Worm (Caenorhabditis elegans): Measurements from ENCODE around the gene Y46E12BL.2.

Y46E12BL.2 gene

DNA sequence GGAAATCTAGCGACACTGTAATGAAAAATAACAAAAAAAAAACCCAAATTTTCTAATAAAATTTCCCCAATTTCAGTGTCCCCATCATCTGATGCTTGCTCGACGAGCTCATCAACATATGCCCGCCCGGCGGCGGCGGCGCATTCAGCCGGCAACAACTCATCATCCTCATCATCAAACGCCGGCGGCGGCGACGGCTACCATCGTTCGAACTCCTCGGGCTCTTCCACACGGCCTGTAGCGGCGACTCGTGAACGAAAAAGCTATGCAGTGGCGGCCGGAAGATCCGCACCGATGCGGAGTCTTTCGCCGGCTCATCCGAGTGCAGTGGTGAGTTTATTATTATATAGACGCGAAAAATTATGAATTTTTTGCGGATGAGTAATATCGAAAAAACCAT, 12.6 kb upstream of the Y46E12BL.2 start:
- TF ChIP-seq sox-4 (tag; optimal IDR thresholded peaks at IDR 0.05) (no peak), ceh-19 (GFP tag; optimal IDR thresholded peaks at IDR 0.05) (no peak), hlh-13 (GFP tag; optimal IDR thresholded peaks at IDR 0.05) (no peak)

DNA sequence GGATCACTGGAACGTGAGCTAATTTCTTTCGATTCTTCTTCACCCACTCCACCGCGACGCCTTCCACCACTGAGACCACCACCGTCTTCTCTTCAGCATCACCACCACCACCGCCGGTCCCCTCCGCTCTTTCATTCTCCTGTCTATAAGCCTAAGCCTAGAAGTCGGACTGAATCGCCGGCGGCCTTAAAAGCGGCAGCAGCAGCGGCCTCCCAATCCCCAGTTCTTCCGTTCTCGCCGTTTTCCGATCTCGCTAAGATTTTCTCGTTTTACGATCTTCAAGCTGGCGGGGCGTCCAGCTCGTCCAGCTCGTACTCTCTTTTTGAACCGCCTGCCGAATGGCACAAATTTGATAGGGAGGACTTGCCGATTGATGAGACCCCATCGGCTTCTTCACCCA, 6.6 kb upstream of the Y46E12BL.2 start:
- TF ChIP-seq hlh-6 (tag; optimal IDR thresholded peaks at IDR 0.05), result peak; percentile 1
- TF ChIP-seq pax-1 (tag; optimal IDR thresholded peaks at IDR 0.05), result no peak
- TF ChIP-seq ceh-34 (tag; optimal IDR thresholded peaks at IDR 0.05), result no peak
- TF ChIP-seq ref-2 (tag; optimal IDR thresholded peaks at IDR 0.05), result no peak
- TF ChIP-seq sox-4 (tag; optimal IDR thresholded peaks at IDR 0.05), result no peak
- TF ChIP-seq dve-1 (tag; optimal IDR thresholded peaks at IDR 0.05), result no peak

DNA sequence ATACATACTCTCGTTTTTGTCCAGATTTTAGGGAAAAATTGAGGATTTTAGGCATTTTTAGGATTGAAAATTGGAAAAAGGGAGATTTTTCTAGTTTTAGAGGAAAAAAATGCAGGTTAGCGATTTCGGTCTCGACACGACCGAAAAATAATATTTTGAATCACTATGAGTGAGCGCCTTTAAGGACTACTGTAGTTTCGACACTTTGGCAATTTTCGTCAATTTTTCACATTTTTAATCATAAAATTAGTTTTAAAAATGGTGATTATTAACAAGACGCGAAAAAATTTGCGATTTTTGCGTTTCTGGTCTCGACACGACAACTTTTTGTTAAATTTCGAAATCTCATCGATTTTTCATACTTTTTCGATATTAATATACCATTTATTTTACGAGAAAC, 5.9 kb upstream of the Y46E12BL.2 start:
- no peak for TF ChIP-seq F13H6.1 (tag; optimal IDR thresholded peaks at IDR 0.05)
- no peak for TF ChIP-seq ceh-14 (tag; optimal IDR thresholded peaks at IDR 0.05)

DNA sequence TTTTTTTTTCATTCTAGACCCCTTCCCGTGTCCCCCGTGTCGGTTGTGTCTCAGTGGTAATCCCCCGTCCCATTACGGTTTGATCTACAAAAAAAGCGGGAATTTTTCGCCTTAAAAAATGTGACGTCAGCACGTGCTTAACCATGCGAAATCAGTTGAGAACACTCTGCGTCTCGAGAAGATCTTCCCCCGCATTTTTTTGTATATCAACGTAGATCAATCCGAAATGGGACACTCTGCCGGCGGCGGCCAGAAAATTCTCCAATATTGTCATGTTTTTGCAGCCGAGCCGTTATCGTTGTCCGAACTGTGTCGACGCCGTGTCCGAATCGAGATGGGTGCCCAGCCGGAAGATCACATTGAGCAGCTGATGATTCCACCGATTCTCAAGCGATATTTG, 4.7 kb upstream of the Y46E12BL.2 start:
- TF ChIP-seq ahr-1 (tag; optimal IDR thresholded peaks at IDR 0.05) (no peak), hlh-13 (GFP tag; optimal IDR thresholded peaks at IDR 0.05) (no peak), T23F11.4 (GFP tag; optimal IDR thresholded peaks at IDR 0.05) (no peak), ztf-16 (tag; optimal IDR thresholded peaks at IDR 0.05) (no peak), Y22D7AL.16 (tag; optimal IDR thresholded peaks at IDR 0.05) (no peak), K02D7.2 (tag; optimal IDR thresholded peaks at IDR 0.05) (no peak), ceh-9 (tag; optimal IDR thresholded peaks at IDR 0.05) (no peak)

DNA sequence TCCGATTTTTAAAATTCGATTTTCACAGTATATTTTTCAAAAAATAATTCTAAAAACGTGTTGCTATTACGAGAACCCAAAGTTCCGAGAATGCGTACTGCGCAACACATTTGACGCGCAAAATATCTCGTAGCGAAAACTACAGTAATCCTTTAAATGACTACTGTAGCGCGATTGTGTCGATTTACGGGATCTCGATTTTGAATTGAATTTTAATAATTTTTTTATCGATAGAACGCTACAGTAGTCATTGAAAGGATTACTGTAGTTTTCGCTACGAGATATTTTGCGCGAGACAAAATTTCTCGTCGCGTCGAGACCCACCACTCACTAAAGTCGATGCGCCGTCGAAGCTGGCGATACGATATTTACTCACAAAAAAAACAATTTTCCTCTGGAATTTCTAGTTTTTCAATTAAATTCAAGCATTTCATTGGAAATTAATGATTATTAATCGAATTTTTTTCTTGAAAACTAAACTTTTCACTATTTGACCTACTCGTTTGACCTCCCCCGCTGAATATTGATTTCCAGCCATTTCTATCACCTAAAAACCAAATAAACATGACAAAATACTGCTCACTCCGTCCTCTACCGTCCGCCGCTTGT, 2.9 kb upstream of the Y46E12BL.2 start, which contains the start of gene spsb-2:
Gene spsb-2, plus strand, starts transcription at position 559 of the 609 bp plus-strand sequence.
- no peak for TF ChIP-seq eyg-1 (tag; optimal IDR thresholded peaks at IDR 0.05)
- no peak for TF ChIP-seq pqm-1 (tag; optimal IDR thresholded peaks at IDR 0.05)
- no peak for TF ChIP-seq ets-4 (tag; optimal IDR thresholded peaks at IDR 0.05)
- no peak for TF ChIP-seq lim-6 (tag; optimal IDR thresholded peaks at IDR 0.05)

DNA sequence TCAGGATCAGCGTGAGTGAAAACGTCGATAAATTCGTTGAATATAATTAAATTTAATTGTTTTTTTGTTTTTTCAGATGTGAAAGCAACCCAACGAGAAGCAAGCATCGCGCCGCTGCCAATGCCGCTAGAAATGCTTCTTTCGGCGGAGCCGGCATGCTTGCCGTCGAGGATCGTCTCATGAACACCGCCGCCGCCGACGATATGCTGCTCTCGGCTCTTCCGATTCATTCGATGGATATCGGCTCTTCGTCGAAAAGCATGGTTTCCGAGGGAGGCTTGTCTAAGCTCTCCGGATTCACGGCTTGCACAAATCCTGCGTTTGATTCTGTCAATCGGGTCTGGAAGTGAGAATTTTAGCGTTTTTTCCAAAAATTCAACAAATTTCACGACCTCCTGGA, 472 bp downstream of the Y46E12BL.2 start:
- no peak for TF ChIP-seq Y22D7AL.16 (tag; optimal IDR thresholded peaks at IDR 0.05)
- no peak for TF ChIP-seq lin-11 (tag; optimal IDR thresholded peaks at IDR 0.05)

DNA sequence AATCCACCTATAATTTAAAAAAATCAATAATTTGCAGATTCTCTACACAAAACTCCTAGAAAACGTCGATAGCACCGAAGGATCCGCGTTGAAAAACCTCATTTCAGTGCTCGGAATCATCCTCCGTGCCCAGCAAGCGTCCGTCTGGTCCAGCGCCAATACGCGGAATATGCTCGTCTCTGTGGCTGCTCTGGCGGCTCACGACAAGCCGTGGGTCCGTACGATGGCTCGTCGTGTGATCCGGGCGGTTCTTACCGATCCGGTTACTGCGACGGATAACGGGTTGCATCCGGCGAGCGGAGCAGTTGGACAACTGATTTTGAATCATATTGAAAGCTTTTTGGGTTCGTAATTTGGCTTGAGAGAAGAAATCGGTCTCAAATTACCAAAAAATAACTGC, 2.9 kb downstream of the Y46E12BL.2 start:
- TF ChIP-seq hlh-6 (tag; optimal IDR thresholded peaks at IDR 0.05) (no peak), C38D4.7 (GFP tag; optimal IDR thresholded peaks at IDR 0.05) (no peak), ceh-34 (tag; optimal IDR thresholded peaks at IDR 0.05) (no peak), gmeb-2 (tag; optimal IDR thresholded peaks at IDR 0.05) (no peak), K09A11.1 (tag; optimal IDR thresholded peaks at IDR 0.05; ENCODE audit: insufficient read depth) (no peak), pax-1 (tag; optimal IDR thresholded peaks at IDR 0.05) (no peak), pat-9 (tag; optimal IDR thresholded peaks at IDR 0.05) (no peak), T23F11.4 (GFP tag; optimal IDR thresholded peaks at IDR 0.05) (no peak), ceh-31 (tag; optimal IDR thresholded peaks at IDR 0.05) (no peak), ref-2 (tag; optimal IDR thresholded peaks at IDR 0.05) (no peak), dmd-4 (tag; optimal IDR thresholded peaks at IDR 0.05; ENCODE audit: borderline replicate concordance) (no peak), npax-4 (tag; optimal IDR thresholded peaks at IDR 0.05) (no peak), unc-3 (GFP tag; conservative IDR thresholded peaks at IDR 0.05) (no peak), unc-3 (tag; optimal IDR thresholded peaks at IDR 0.05) (no peak), hlh-30 (tag; optimal IDR thresholded peaks at IDR 0.05; ENCODE audit: insufficient read depth) (no peak), pros-1 (tag; optimal IDR thresholded peaks at IDR 0.05) (no peak), ceh-24 (tag; optimal IDR thresholded peaks at IDR 0.05) (no peak)
